Fruit fly (Drosophila melanogaster): ENCODE measurements around the gene CG17167.

The CG17167 gene

dm6 chrX:23067521-23068459, at the start of gene CG17167:
Gene CG17167, plus strand, starts transcription at chrX:23068301.
- no peak for TF ChIP-seq cato (GFP tag; optimal IDR thresholded peaks at IDR 0.05; ENCODE audit: borderline replicate concordance)
- TF ChIP-seq CG2199 (GFP tag; IDR thresholded peaks at IDR 0.05) = peak; percentile 69; the same call in 1 of the 3 replicates
- no peak for TF ChIP-seq Dip2 (GFP tag; IDR thresholded peaks at IDR 0.05)
- no peak for TF ChIP-seq bab2 (GFP tag; optimal IDR thresholded peaks at IDR 0.05)
- TF ChIP-seq B-H1 (GFP tag; IDR thresholded peaks at IDR 0.05) = no peak
- TF ChIP-seq CG15696 (tag; optimal IDR thresholded peaks at IDR 0.05) = no peak
- no peak for TF ChIP-seq CG14710 (tag; optimal IDR thresholded peaks at IDR 0.05)
- peak; percentile 82 for TF ChIP-seq CTCF (GFP tag; optimal IDR thresholded peaks at IDR 0.05)
- no peak for TF ChIP-seq grn (GFP tag; optimal IDR thresholded peaks at IDR 0.05)
- no peak for TF ChIP-seq CG11085 (GFP tag; IDR thresholded peaks at IDR 0.05)
- peak; percentile 68 for TF ChIP-seq CG10979 (tag; optimal IDR thresholded peaks at IDR 0.05)
- TF ChIP-seq CG7786 (GFP tag; optimal IDR thresholded peaks at IDR 0.05) = no peak
- TF ChIP-seq exex (tag; optimal IDR thresholded peaks at IDR 0.05) = peak; percentile 1
- TF ChIP-seq Adf1 (GFP tag; IDR thresholded peaks at IDR 0.05) = peak; percentile 69
- TF ChIP-seq eyg (GFP tag; optimal IDR thresholded peaks at IDR 0.05) = no peak
- TF ChIP-seq phol (tag; optimal IDR thresholded peaks at IDR 0.05) = no peak
- no peak for TF ChIP-seq CG9437 (GFP tag; optimal IDR thresholded peaks at IDR 0.05)
- no peak for TF ChIP-seq sr (GFP tag; IDR thresholded peaks at IDR 0.05)

dm6 chrX:23022598-23022997, 45.5 kb upstream of the CG17167 start, which contains the start of gene zyd:
Gene zyd, plus strand, starts transcription at chrX:23022898.
- TF ChIP-seq CG14860 (GFP tag; IDR thresholded peaks at IDR 0.05; ENCODE audit: partially characterized antibody) (no peak), Tbp (GFP tag; optimal IDR thresholded peaks at IDR 0.05) (no peak), Dip3 (GFP tag; optimal IDR thresholded peaks at IDR 0.05) (no peak), org-1 (GFP tag; optimal IDR thresholded peaks at IDR 0.05) (no peak), Adf1 (GFP tag; IDR thresholded peaks at IDR 0.05) (no peak), Oaz (GFP tag; IDR thresholded peaks at IDR 0.05) (no peak), slou (GFP tag; optimal IDR thresholded peaks at IDR 0.05) (no peak), Gsc (GFP tag; IDR thresholded peaks at IDR 0.05) (no peak), CG15269 (tag; optimal IDR thresholded peaks at IDR 0.05) (no peak), CG17568 (GFP tag; optimal IDR thresholded peaks at IDR 0.05) (no peak), bigmax (GFP tag; optimal IDR thresholded peaks at IDR 0.05) (no peak), eyg (GFP tag; optimal IDR thresholded peaks at IDR 0.05) (no peak), Nf-YB (GFP tag; optimal IDR thresholded peaks at IDR 0.05) (no peak), Nf-YC (tag; optimal IDR thresholded peaks at IDR 0.05) (no peak), Awh (GFP tag; IDR thresholded peaks at IDR 0.05) (no peak)

- TF ChIP-seq Ets97D (GFP tag; optimal IDR thresholded peaks at IDR 0.05) (no peak), nau (GFP tag; optimal IDR thresholded peaks at IDR 0.05) (no peak), CG32532 (GFP tag; IDR thresholded peaks at IDR 0.05) (no peak), corto (GFP tag; optimal IDR thresholded peaks at IDR 0.05) (no peak), CG2120 (GFP tag; optimal IDR thresholded peaks at IDR 0.05) (no peak), CG7357 (GFP tag; IDR thresholded peaks at IDR 0.05) (no peak), CG14965 (GFP tag; optimal IDR thresholded peaks at IDR 0.05; ENCODE audit: borderline replicate concordance) (no peak), CG16863 (GFP tag; optimal IDR thresholded peaks at IDR 0.05) (no peak), Stat92E (GFP tag; optimal IDR thresholded peaks at IDR 0.05) (no peak), stc (GFP tag; IDR thresholded peaks at IDR 0.05) (no peak), bbx (GFP tag; IDR thresholded peaks at IDR 0.05; ENCODE audit: partially characterized antibody) (no peak), Spps (tag; optimal IDR thresholded peaks at IDR 0.05) (no peak), CG33557 (GFP tag; optimal IDR thresholded peaks at IDR 0.05) (no peak), luna (GFP tag; optimal IDR thresholded peaks at IDR 0.05) (no peak), CG31365 (tag; optimal IDR thresholded peaks at IDR 0.05) (no peak), fd3F (GFP tag; optimal IDR thresholded peaks at IDR 0.05) (no peak), eyg (GFP tag; optimal IDR thresholded peaks at IDR 0.05) (no peak)
Measured at dm6 chrX:23035766-23036165, 32.3 kb upstream of the CG17167 start, which contains the start of gene CG12061. Gene CG12061, plus strand, starts transcription at chrX:23036066.

Measured in whole organism, embryonic.